Worm (Caenorhabditis elegans) whole organism, midembryonic: ENCODE data around the gene obr-1.

Experiments used
- T22C8.4 ChIP-seq: fragments of 200-800 bp; sonication (Bioruptor generic); IDR thresholded peaks from 2 replicates; pipeline ENCODE4 v1.3.6; 2022; ENCODE audit warnings: missing genetic modification characterization, missing compliant biosample characterization
- cog-1 ChIP-seq: sonication (generic microtip); optimal IDR thresholded peaks from 2 replicates; lab custom pipeline; 2016; ENCODE audit warnings: missing genetic modification characterization, missing compliant biosample characterization
- flt-1 ChIP-seq: fragments of 200-800 bp; sonication (Bioruptor generic); IDR thresholded peaks from 2 replicates; pipeline ENCODE4 v1.3.6; 2022; ENCODE audit warnings: missing genetic modification characterization, missing compliant biosample characterization
- klf-2 ChIP-seq: fragments of 200-800 bp; sonication (Bioruptor generic); conservative IDR thresholded peaks from 2 replicates; pipeline ENCODE4 v1.3.6; 2022; ENCODE audit warnings: missing genetic modification reagents, missing genetic modification characterization, missing compliant biosample characterization
- med-1 ChIP-seq: sonication (generic microtip); optimal IDR thresholded peaks from 2 replicates; lab custom pipeline; 2017; ENCODE audit warnings: missing genetic modification characterization, mild to moderate bottlenecking, missing compliant biosample characterization, antibody characterized with exemption, missing genetic modification reagents; ENCODE audit not compliant: insufficient read depth
- ref-1 ChIP-seq: fragments of 200-800 bp; sonication (Bioruptor generic); conservative IDR thresholded peaks from 2 replicates; pipeline ENCODE4 v1.3.6; 2022; ENCODE audit warnings: missing genetic modification reagents, missing genetic modification characterization, missing compliant biosample characterization
- tab-1 ChIP-seq: fragments of 200-800 bp; sonication (Bioruptor generic); IDR thresholded peaks from 2 replicates; pipeline ENCODE4 v1.3.6; 2022; ENCODE audit warnings: missing genetic modification characterization, missing compliant biosample characterization
- ztf-23 ChIP-seq: fragments of 200-800 bp; sonication (Bioruptor generic); IDR thresholded peaks from 2 replicates; pipeline ENCODE4 v1.3.6; 2022; ENCODE audit warnings: missing genetic modification reagents, missing genetic modification characterization, missing compliant biosample characterization
- ztf-29 ChIP-seq: fragments of 200-800 bp; sonication (Bioruptor generic); IDR thresholded peaks from 2 replicates; pipeline ENCODE4 v1.3.6; 2022; ENCODE audit warnings: missing genetic modification reagents, missing genetic modification characterization, missing compliant biosample characterization

The obr-1 gene

ce11 chrIII:11246588-11246987 is 24.1 kb downstream of the obr-1 start:
- no peak for TF ChIP-seq ztf-23 (GFP tag; lab: Robert Waterston, UW)
- TF ChIP-seq tab-1, result no peak
- no peak for TF ChIP-seq T22C8.4 (GFP tag; lab: Robert Waterston, UW)
- no peak for TF ChIP-seq ztf-29
- TF ChIP-seq med-1, result no peak
- TF ChIP-seq cog-1 (tag; lab: Kevin White, UChicago), result no peak
- TF ChIP-seq ref-1, result no peak
- TF ChIP-seq flt-1 (GFP tag; lab: Robert Waterston, UW), result no peak
- no peak for TF ChIP-seq klf-2 (GFP tag; lab: Robert Waterston, UW)

- TF ChIP-seq cog-1 (tag; lab: Kevin White, UChicago) (no peak), ref-1 (no peak), klf-2 (GFP tag; lab: Robert Waterston, UW) (no peak)
Observed at ce11 chrIII:11244820-11245219, 25.9 kb downstream of the obr-1 start, which contains the start of gene rsks-1. Gene rsks-1 (plus strand): TSS chrIII:11245120.

- no peak for TF ChIP-seq T22C8.4 (GFP tag; lab: Robert Waterston, UW)
Observed at ce11 chrIII:11244338-11244737, 26.4 kb downstream of the obr-1 start.

ce11 chrIII:11243421-11243820 is 27.3 kb downstream of the obr-1 start:
- TF ChIP-seq med-1 (no peak), cog-1 (tag; lab: Kevin White, UChicago) (peak; percentile 33), T22C8.4 (GFP tag; lab: Robert Waterston, UW) (peak; percentile 65)

ce11 chrIII:11241583-11242187 is 29.0 kb downstream of the obr-1 start:
- TF ChIP-seq tab-1, result no peak
- no peak for TF ChIP-seq T22C8.4 (GFP tag; lab: Robert Waterston, UW)
- no peak for TF ChIP-seq ztf-29
- no peak for TF ChIP-seq med-1
- no peak for TF ChIP-seq flt-1 (GFP tag; lab: Robert Waterston, UW)
- TF ChIP-seq ztf-23 (GFP tag; lab: Robert Waterston, UW), result no peak
- no peak for TF ChIP-seq klf-2 (GFP tag; lab: Robert Waterston, UW)
- no peak for TF ChIP-seq ref-1
- TF ChIP-seq cog-1 (tag; lab: Kevin White, UChicago), result no peak

- TF ChIP-seq flt-1 (GFP tag; lab: Robert Waterston, UW), result no peak
- no peak for TF ChIP-seq klf-2 (GFP tag; lab: Robert Waterston, UW)
- TF ChIP-seq T22C8.4 (GFP tag; lab: Robert Waterston, UW), result no peak
- TF ChIP-seq ref-1, result no peak
- TF ChIP-seq ztf-23 (GFP tag; lab: Robert Waterston, UW), result no peak
- TF ChIP-seq ztf-29, result no peak
- TF ChIP-seq med-1, result no peak
- TF ChIP-seq cog-1 (tag; lab: Kevin White, UChicago), result no peak
- no peak for TF ChIP-seq tab-1
Observed at ce11 chrIII:11240776-11241175, 29.9 kb downstream of the obr-1 start.

ce11 chrIII:11238790-11239189 is 31.9 kb downstream of the obr-1 start:
- no peak for TF ChIP-seq ztf-23 (GFP tag; lab: Robert Waterston, UW)

- TF ChIP-seq ztf-29 (no peak), cog-1 (tag; lab: Kevin White, UChicago) (no peak), med-1 (no peak), tab-1 (no peak), ref-1 (no peak), ztf-23 (GFP tag; lab: Robert Waterston, UW) (no peak), klf-2 (GFP tag; lab: Robert Waterston, UW) (no peak), T22C8.4 (GFP tag; lab: Robert Waterston, UW) (no peak)
Observed at ce11 chrIII:11238309-11238708, 32.4 kb downstream of the obr-1 start.

- no peak for TF ChIP-seq ztf-29
- TF ChIP-seq flt-1 (GFP tag; lab: Robert Waterston, UW), result no peak
- no peak for TF ChIP-seq cog-1 (tag; lab: Kevin White, UChicago)
- no peak for TF ChIP-seq ref-1
- no peak for TF ChIP-seq T22C8.4 (GFP tag; lab: Robert Waterston, UW)
- TF ChIP-seq klf-2 (GFP tag; lab: Robert Waterston, UW), result no peak
- no peak for TF ChIP-seq med-1
Observed at ce11 chrIII:11237741-11238140, 33.0 kb downstream of the obr-1 start.

ce11 chrIII:11236788-11237187 is 33.9 kb downstream of the obr-1 start, which contains the start of the genes Y47D3A.14 and aakb-2:
Gene Y47D3A.14 (minus strand): TSS chrIII:11236868.
Gene aakb-2 (plus strand): TSS chrIII:11237143.
- TF ChIP-seq flt-1 (GFP tag; lab: Robert Waterston, UW) (peak; percentile 59; the same call in 1 of the 2 replicates), ref-1 (no peak), klf-2 (GFP tag; lab: Robert Waterston, UW) (no peak), med-1 (peak; percentile 58), ztf-23 (GFP tag; lab: Robert Waterston, UW) (peak; percentile 74)

ce11 chrIII:11234742-11235141 is 36.0 kb downstream of the obr-1 start, which contains the start of gene Y47D3A.34:
Gene Y47D3A.34 (minus strand): TSS chrIII:11234861.
- TF ChIP-seq ztf-29 (no peak), med-1 (no peak), cog-1 (tag; lab: Kevin White, UChicago) (no peak), ztf-23 (GFP tag; lab: Robert Waterston, UW) (no peak), klf-2 (GFP tag; lab: Robert Waterston, UW) (no peak), tab-1 (no peak), ref-1 (no peak), T22C8.4 (GFP tag; lab: Robert Waterston, UW) (no peak), flt-1 (GFP tag; lab: Robert Waterston, UW) (no peak)
